In genomic region chrIV:2390251-2390672, ce11 we compare ENCODE assay signal across 2 worm cellular contexts.
TF ChIP-seq lines count a peak whose summit lies in the region.

No protein-coding gene starts in this region.

TF ChIP-seq in whole organism, L1 larva, 84 proteins besides CTCF, POLR2A, EP300 and RAD21 (continued from another document):
- TF ChIP-seq pax-3 (tag; optimal IDR thresholded peaks at IDR 0.05; lab: Kevin White, UChicago), result no peak
- TF ChIP-seq unc-30 (tag; optimal IDR thresholded peaks at IDR 0.05; lab: Kevin White, UChicago), result no peak
- TF ChIP-seq ets-5 (GFP tag; IDR thresholded peaks at IDR 0.05; lab: Robert Waterston, UW), result no peak
- TF ChIP-seq snu-23 (GFP tag; optimal IDR thresholded peaks at IDR 0.05; lab: Kevin White, UChicago), result peak; percentile 41
- TF ChIP-seq dpl-1 (GFP tag; optimal IDR thresholded peaks at IDR 0.05; lab: Kevin White, UChicago), result peak; percentile 12 to 59 (median 45)
- no peak for TF ChIP-seq aha-1 (tag; optimal IDR thresholded peaks at IDR 0.05; lab: Kevin White, UChicago)
- no peak for TF ChIP-seq unc-98 (GFP tag; IDR thresholded peaks at IDR 0.05; lab: Robert Waterston, UW)
- TF ChIP-seq pag-3 (tag; optimal IDR thresholded peaks at IDR 0.05; lab: Kevin White, UChicago; ENCODE audit: borderline replicate concordance, insufficient read depth), result no peak
- TF ChIP-seq dsc-1 (tag; optimal IDR thresholded peaks at IDR 0.05; lab: Kevin White, UChicago), result no peak
- no peak for TF ChIP-seq lin-14 (GFP tag; optimal IDR thresholded peaks at IDR 0.05; lab: Kevin White, UChicago)
- peak; percentile 43 for TF ChIP-seq nhr-47 (tag; optimal IDR thresholded peaks at IDR 0.05; lab: Kevin White, UChicago)
- peak; percentile 12 for TF ChIP-seq tbx-2 (tag; optimal IDR thresholded peaks at IDR 0.05; lab: Kevin White, UChicago)
- no peak for TF ChIP-seq aly-2 (tag; optimal IDR thresholded peaks at IDR 0.05; lab: Kevin White, UChicago)
- no peak for TF ChIP-seq ztf-11 (tag; optimal IDR thresholded peaks at IDR 0.05; lab: Kevin White, UChicago)
- TF ChIP-seq nhr-20 (tag; optimal IDR thresholded peaks at IDR 0.05; lab: Kevin White, UChicago), result peak; percentile 7
- TF ChIP-seq lin-39 (tag; optimal IDR thresholded peaks at IDR 0.05; lab: Kevin White, UChicago), result no peak
- TF ChIP-seq vab-15 (tag; optimal IDR thresholded peaks at IDR 0.05; lab: Kevin White, UChicago), result no peak
- no peak for TF ChIP-seq ceh-82 (tag; optimal IDR thresholded peaks at IDR 0.05; lab: Kevin White, UChicago)
- no peak for TF ChIP-seq fkh-4 (tag; optimal IDR thresholded peaks at IDR 0.05; lab: Kevin White, UChicago; ENCODE audit: borderline replicate concordance)
- TF ChIP-seq ceh-63 (GFP tag; optimal IDR thresholded peaks at IDR 0.05; lab: Kevin White, UChicago), result no peak

TF ChIP-seq in whole organism, young adult, 124 proteins besides CTCF, POLR2A, EP300 and RAD21 (continued from another document):
- TF ChIP-seq attf-5 (GFP tag; optimal IDR thresholded peaks at IDR 0.05; lab: Kevin White, UChicago) (peak; percentile 41), unc-130 (GFP tag; optimal IDR thresholded peaks at IDR 0.05; lab: Kevin White, UChicago) (peak; percentile 51), die-1 (tag; optimal IDR thresholded peaks at IDR 0.05; lab: Kevin White, UChicago) (no peak), attf-3 (GFP tag; conservative IDR thresholded peaks at IDR 0.05; lab: Robert Waterston, UW) (no peak), ekl-4 (GFP tag; IDR thresholded peaks at IDR 0.05; lab: Robert Waterston, UW) (peak; percentile 69), F37B4.10 (GFP tag; IDR thresholded peaks at IDR 0.05; lab: Robert Waterston, UW) (no peak), B0261.1 (tag; optimal IDR thresholded peaks at IDR 0.05; lab: Kevin White, UChicago) (peak; percentile 35), ccch-3 (GFP tag; optimal IDR thresholded peaks at IDR 0.05; lab: Kevin White, UChicago) (no peak)
